Fruit fly (Drosophila melanogaster) whole organism, prepupa: ENCODE results near the gene CG15395.
A peak's percentile ranks its signal among the peaks of the same experiment; 100 is the strongest.

Source experiments
- CG10631 ChIP-seq: fragments of 200-800 bp; sonication (Bioruptor generic); optimal IDR thresholded peaks from 2 replicates; lab custom pipeline; 2016; ENCODE audit warnings: missing biosample characterization, missing genetic modification characterization
- CG10669 ChIP-seq: fragments of 200-800 bp; sonication (Bioruptor generic); optimal IDR thresholded peaks from 3 replicates; lab custom pipeline; 2018; ENCODE audit warnings: missing biosample characterization, mild to moderate bottlenecking, missing genetic modification characterization, moderate library complexity
- CG11294 ChIP-seq: fragments of 200-800 bp; sonication (Bioruptor generic); IDR thresholded peaks from 2 replicates; pipeline ENCODE4 v1.3.6; 2022; ENCODE audit warnings: missing biosample characterization, missing genetic modification characterization
- CG11762 ChIP-seq: fragments of 200-800 bp; sonication (Bioruptor generic); optimal IDR thresholded peaks from 3 replicates; lab custom pipeline; 2016; ENCODE audit warnings: missing biosample characterization, missing genetic modification characterization; ENCODE audit not compliant: insufficient read depth
- CG11902 ChIP-seq: fragments of 200-800 bp; sonication (Bioruptor generic); optimal IDR thresholded peaks from 3 replicates; lab custom pipeline; 2016; ENCODE audit warnings: missing biosample characterization, missing genetic modification characterization
- CG15336 ChIP-seq: fragments of 200-800 bp; sonication (Bioruptor generic); IDR thresholded peaks from 2 replicates; pipeline ENCODE4 v1.3.6; 2022; ENCODE audit warnings: missing biosample characterization, missing genetic modification characterization
- CG3032 ChIP-seq: fragments of 200-800 bp; optimal IDR thresholded peaks from 2 replicates; lab custom pipeline; 2019; ENCODE audit warnings: missing biosample characterization, mild to moderate bottlenecking, missing genetic modification characterization, moderate library complexity
- CG31627 ChIP-seq: fragments of 200-800 bp; sonication (Bioruptor generic); optimal IDR thresholded peaks from 3 replicates; lab custom pipeline; 2016; ENCODE audit warnings: missing biosample characterization, missing genetic modification characterization
- CG3919 ChIP-seq: fragments of 200-800 bp; sonication (Bioruptor generic); optimal IDR thresholded peaks from 3 replicates; lab custom pipeline; 2016; ENCODE audit warnings: missing biosample characterization, missing genetic modification characterization
- CG4318 ChIP-seq: fragments of 200-800 bp; sonication (Bioruptor generic); optimal IDR thresholded peaks from 3 replicates; lab custom pipeline; 2017; ENCODE audit warnings: missing biosample characterization, mild to moderate bottlenecking, missing genetic modification characterization
- CG6163 ChIP-seq: fragments of 200-800 bp; sonication (Bioruptor generic); IDR thresholded peaks from 3 replicates; pipeline ENCODE4 v1.3.6; 2022; ENCODE audit warnings: missing biosample characterization, missing genetic modification characterization
- CG6854 ChIP-seq: fragments of 200-800 bp; sonication (Bioruptor generic); optimal IDR thresholded peaks from 2 replicates; lab custom pipeline; 2017; ENCODE audit warnings: missing biosample characterization, mild to moderate bottlenecking, missing genetic modification characterization
- CG7368 ChIP-seq: fragments of 200-800 bp; sonication (Bioruptor generic); optimal IDR thresholded peaks from 3 replicates; lab custom pipeline; 2016; ENCODE audit warnings: missing biosample characterization, missing genetic modification characterization
- CG8119 ChIP-seq: fragments of 200-800 bp; sonication (Bioruptor generic); IDR thresholded peaks from 3 replicates; pipeline ENCODE4 v1.3.6; 2022; ENCODE audit warnings: missing biosample characterization, missing genetic modification characterization
- CG8319 ChIP-seq: fragments of 200-800 bp; sonication (Bioruptor generic); optimal IDR thresholded peaks from 3 replicates; lab custom pipeline; 2016; ENCODE audit warnings: missing biosample characterization, missing genetic modification characterization
- CG8632 ChIP-seq: fragments of 200-800 bp; sonication (Bioruptor generic); optimal IDR thresholded peaks from 3 replicates; lab custom pipeline; 2016; ENCODE audit warnings: missing biosample characterization, missing genetic modification characterization
- CG9139 ChIP-seq: fragments of 200-800 bp; sonication (Bioruptor generic); optimal IDR thresholded peaks from 3 replicates; lab custom pipeline; 2017; ENCODE audit warnings: missing biosample characterization, mild to moderate bottlenecking, missing genetic modification characterization
- Eip75B ChIP-seq: fragments of 200-800 bp; sonication (Bioruptor generic); optimal IDR thresholded peaks from 3 replicates; lab custom pipeline; 2016; ENCODE audit warnings: missing biosample characterization, missing genetic modification characterization
- Eip78C ChIP-seq: fragments of 200-800 bp; sonication (Bioruptor generic); peaks from one replicate; lab custom pipeline; 2016; ENCODE audit warnings: missing biosample characterization, missing genetic modification characterization
- Ets21C ChIP-seq: fragments of 200-800 bp; sonication (Bioruptor generic); optimal IDR thresholded peaks from 3 replicates; lab custom pipeline; 2016; ENCODE audit warnings: missing biosample characterization, missing genetic modification characterization
- Gug ChIP-seq: fragments of 200-800 bp; sonication (Bioruptor generic); IDR thresholded peaks from 2 replicates; pipeline ENCODE4 v1.3.6; 2022; ENCODE audit warnings: missing biosample characterization, missing genetic modification characterization
- Hr38 ChIP-seq: sonication (Bioruptor generic); optimal IDR thresholded peaks from 2 replicates; lab custom pipeline; 2016; ENCODE audit warnings: missing biosample characterization, missing genetic modification characterization
- Hr39 ChIP-seq: fragments of 200-800 bp; sonication (Bioruptor generic); optimal IDR thresholded peaks from 2 replicates; lab custom pipeline; 2016; ENCODE audit warnings: missing biosample characterization, missing genetic modification characterization
- Hr4 ChIP-seq: fragments of 200-800 bp; sonication (Bioruptor generic); optimal IDR thresholded peaks from 3 replicates; lab custom pipeline; 2016; ENCODE audit warnings: missing biosample characterization, missing genetic modification characterization
- Lpt ChIP-seq: fragments of 200-800 bp; sonication (Bioruptor generic); optimal IDR thresholded peaks from 3 replicates; lab custom pipeline; 2016; ENCODE audit warnings: missing biosample characterization, missing genetic modification characterization
- OdsH ChIP-seq: fragments of 200-800 bp; sonication (Bioruptor generic); optimal IDR thresholded peaks from 3 replicates; lab custom pipeline; 2016; ENCODE audit warnings: missing biosample characterization, missing genetic modification characterization
- Smox ChIP-seq: fragments of 200-800 bp; sonication (Bioruptor generic); optimal IDR thresholded peaks from 3 replicates; lab custom pipeline; 2016; ENCODE audit warnings: missing biosample characterization, missing genetic modification characterization
- Sox102F ChIP-seq: fragments of 200-800 bp; sonication (Bioruptor generic); optimal IDR thresholded peaks from 2 replicates; lab custom pipeline; 2016; ENCODE audit warnings: missing biosample characterization, mild to moderate bottlenecking, missing genetic modification characterization
- Sox14 ChIP-seq: fragments of 200-800 bp; sonication (Bioruptor generic); optimal IDR thresholded peaks from 3 replicates; lab custom pipeline; 2016; ENCODE audit warnings: missing biosample characterization, missing genetic modification characterization
- Sox15 ChIP-seq: fragments of 200-800 bp; sonication (Bioruptor generic); optimal IDR thresholded peaks from 3 replicates; lab custom pipeline; 2016; ENCODE audit warnings: missing biosample characterization, missing genetic modification characterization
- achi ChIP-seq: fragments of 200-800 bp; sonication (Bioruptor generic); optimal IDR thresholded peaks from 3 replicates; lab custom pipeline; 2016; ENCODE audit warnings: missing biosample characterization, missing genetic modification characterization
- acj6 ChIP-seq: fragments of 200-800 bp; sonication (Bioruptor generic); optimal IDR thresholded peaks from 3 replicates; lab custom pipeline; 2016; ENCODE audit warnings: missing biosample characterization, missing genetic modification characterization
- cyc ChIP-seq: fragments of 200-800 bp; sonication (Bioruptor generic); optimal IDR thresholded peaks from 3 replicates; lab custom pipeline; 2016; ENCODE audit warnings: missing biosample characterization, missing genetic modification characterization
- dac ChIP-seq: fragments of 200-800 bp; sonication (Bioruptor generic); optimal IDR thresholded peaks from 2 replicates; lab custom pipeline; 2017; ENCODE audit warnings: missing biosample characterization, mild to moderate bottlenecking, missing genetic modification characterization
- dsx ChIP-seq: fragments of 200-800 bp; optimal IDR thresholded peaks from 3 replicates; lab custom pipeline; 2019; ENCODE audit warnings: missing biosample characterization, mild to moderate bottlenecking, missing genetic modification characterization, moderate library complexity; ENCODE audit not compliant: poor library complexity, severe bottlenecking
- eg ChIP-seq: fragments of 200-800 bp; sonication (Bioruptor generic); IDR thresholded peaks from 3 replicates; pipeline ENCODE4 v1.3.6; 2022; ENCODE audit warnings: missing biosample characterization, missing genetic modification characterization
- esn ChIP-seq: fragments of 200-800 bp; sonication (Bioruptor generic); optimal IDR thresholded peaks from 2 replicates; lab custom pipeline; 2016; ENCODE audit warnings: missing biosample characterization, mild to moderate bottlenecking, missing genetic modification characterization, moderate library complexity
- fd59A ChIP-seq: fragments of 200-800 bp; sonication (Bioruptor generic); optimal IDR thresholded peaks from 2 replicates; lab custom pipeline; 2017; ENCODE audit warnings: missing biosample characterization, mild to moderate bottlenecking, missing genetic modification characterization, missing genetic modification reagents
- fkh ChIP-seq: fragments of 200-800 bp; sonication (Bioruptor generic); optimal IDR thresholded peaks from 3 replicates; lab custom pipeline; 2017; ENCODE audit warnings: missing biosample characterization, mild to moderate bottlenecking, missing genetic modification characterization, moderate library complexity
- lz ChIP-seq: fragments of 200-800 bp; sonication (Bioruptor generic); optimal IDR thresholded peaks from 3 replicates; lab custom pipeline; 2016; ENCODE audit warnings: missing biosample characterization, missing genetic modification characterization
- net ChIP-seq: fragments of 200-800 bp; sonication (Bioruptor generic); optimal IDR thresholded peaks from 3 replicates; lab custom pipeline; 2016; ENCODE audit warnings: missing biosample characterization, missing genetic modification characterization
- pdm3 ChIP-seq: fragments of 200-800 bp; sonication (Bioruptor generic); optimal IDR thresholded peaks from 3 replicates; lab custom pipeline; 2016; ENCODE audit warnings: missing biosample characterization, missing genetic modification characterization
- salr ChIP-seq, 2 experiments: fragments of 200-800 bp; sonication (Bioruptor generic); optimal IDR thresholded peaks; 3 replicates each; lab custom pipeline; 2016 to 2018; ENCODE audit warnings: missing biosample characterization in 2 of 2, missing genetic modification characterization in 2 of 2, mild to moderate bottlenecking in 1 of 2
- spab ChIP-seq: fragments of 200-800 bp; sonication (Bioruptor generic); optimal IDR thresholded peaks from 2 replicates; lab custom pipeline; 2017; ENCODE audit warnings: missing biosample characterization, mild to moderate bottlenecking, missing genetic modification characterization, missing genetic modification reagents
- ss ChIP-seq, 2 experiments: fragments of 200-800 bp; sonication (Bioruptor generic); optimal IDR thresholded peaks; 2 replicates in 1 of 2; 3 replicates in 1 of 2; lab custom pipeline; 2017 to 2018; ENCODE audit warnings: mild to moderate bottlenecking in 2 of 2, missing biosample characterization in 2 of 2, missing genetic modification characterization in 2 of 2, moderate library complexity in 1 of 2
- svp ChIP-seq: fragments of 200-800 bp; sonication (Bioruptor generic); peaks from one replicate; lab custom pipeline; 2016; ENCODE audit warnings: missing biosample characterization, missing genetic modification characterization
- topi ChIP-seq: fragments of 200-800 bp; sonication (Bioruptor generic); optimal IDR thresholded peaks from 3 replicates; lab custom pipeline; 2016; ENCODE audit warnings: missing biosample characterization, missing genetic modification characterization
- vri ChIP-seq: fragments of 200-800 bp; sonication (Bioruptor generic); optimal IDR thresholded peaks from 3 replicates; lab custom pipeline; 2016; ENCODE audit warnings: missing biosample characterization, mild to moderate bottlenecking, missing genetic modification characterization

CG15395 gene

dm6 chr2L:2584461-2585056 is 25.2 kb upstream of the CG15395 start (continued):
- no peak for TF ChIP-seq Sox15 (GFP tag; lab: Kevin White, UChicago)
- TF ChIP-seq pdm3 (GFP tag; lab: Kevin White, UChicago), result no peak
- TF ChIP-seq fd59A (GFP tag; lab: Kevin White, UChicago), result no peak
- TF ChIP-seq CG9139 (GFP tag; lab: Kevin White, UChicago), result no peak
- peak; percentile 85 for TF ChIP-seq Eip78C (GFP tag; lab: Kevin White, UChicago)
- TF ChIP-seq lz, result peak; percentile 26
- no peak for TF ChIP-seq Sox102F (GFP tag; lab: Kevin White, UChicago)
- TF ChIP-seq CG10669, result no peak
- TF ChIP-seq fkh (GFP tag; lab: Kevin White, UChicago), result no peak
- no peak for TF ChIP-seq CG31627 (GFP tag; lab: Kevin White, UChicago)
- TF ChIP-seq svp, result peak; percentile 88
- TF ChIP-seq dac, result no peak
- TF ChIP-seq CG11902 (GFP tag; lab: Kevin White, UChicago), result no peak
- no peak for TF ChIP-seq CG11294 (GFP tag; lab: Robert Waterston, UW)
- no peak for TF ChIP-seq vri (GFP tag; lab: Kevin White, UChicago)
- TF ChIP-seq CG4318 (GFP tag; lab: Kevin White, UChicago), result no peak
- peak; percentile 57 for TF ChIP-seq CG15336 (GFP tag; lab: Robert Waterston, UW)

- TF ChIP-seq topi (GFP tag; lab: Kevin White, UChicago) (no peak), svp (no peak), CG8119 (GFP tag; lab: Robert Waterston, UW) (no peak), CG11294 (GFP tag; lab: Robert Waterston, UW) (no peak), CG11762 (GFP tag; lab: Kevin White, UChicago) (no peak), Hr39 (peak; percentile 26), Sox14 (GFP tag; lab: Kevin White, UChicago) (no peak), CG6163 (GFP tag; lab: Robert Waterston, UW) (peak; percentile 36; the same call in 2 of the 3 replicates), ss (GFP tag; optimal IDR thresholded peaks at IDR 0.05; lab: Kevin White, UChicago) (no peak), CG8632 (no peak), net (GFP tag; lab: Kevin White, UChicago) (no peak), Smox (no peak), fd59A (GFP tag; lab: Kevin White, UChicago) (no peak), Hr4 (GFP tag; lab: Kevin White, UChicago) (no peak), eg (GFP tag; lab: Robert Waterston, UW) (no peak), CG11902 (GFP tag; lab: Kevin White, UChicago) (no peak), vri (GFP tag; lab: Kevin White, UChicago) (peak; percentile 8), cyc (GFP tag; lab: Kevin White, UChicago) (peak; percentile 32), CG8319 (GFP tag; lab: Kevin White, UChicago) (no peak), CG7368 (GFP tag; lab: Kevin White, UChicago) (no peak), CG9139 (GFP tag; lab: Kevin White, UChicago) (no peak), Gug (GFP tag; lab: Robert Waterston, UW) (no peak), acj6 (GFP tag; lab: Kevin White, UChicago) (no peak), Ets21C (GFP tag; lab: Kevin White, UChicago) (no peak), CG6854 (no peak), OdsH (peak; percentile 6), salr (GFP tag; optimal IDR thresholded peaks at IDR 0.05; lab: Kevin White, UChicago) (no peak), spab (no peak), Hr38 (no peak), fkh (GFP tag; lab: Kevin White, UChicago) (no peak), esn (no peak), CG3919 (peak; percentile 31), Lpt (GFP tag; lab: Kevin White, UChicago) (no peak), Eip75B (GFP tag; lab: Kevin White, UChicago) (peak; percentile 26), pdm3 (GFP tag; lab: Kevin White, UChicago) (no peak), Sox102F (GFP tag; lab: Kevin White, UChicago) (no peak), dac (no peak), lz (peak; percentile 35), CG31627 (GFP tag; lab: Kevin White, UChicago) (peak; percentile 52), CG3032 (tag; lab: Kevin White, UChicago) (peak; percentile 26), CG10631 (peak; percentile 3), CG4318 (GFP tag; lab: Kevin White, UChicago) (no peak), achi (GFP tag; lab: Kevin White, UChicago) (no peak), dsx (GFP tag; lab: Kevin White, UChicago) (no peak)
These were observed 24.5 kb upstream of the CG15395 start, which contains the start of gene Drp1 for dm6 chr2L:2585285-2585684. TSS of gene Drp1 (minus strand) at chr2L:2585430.
